Fruit fly (Drosophila melanogaster): Measurements from ENCODE around the gene mRpL1.

Gene mRpL1

DNA sequence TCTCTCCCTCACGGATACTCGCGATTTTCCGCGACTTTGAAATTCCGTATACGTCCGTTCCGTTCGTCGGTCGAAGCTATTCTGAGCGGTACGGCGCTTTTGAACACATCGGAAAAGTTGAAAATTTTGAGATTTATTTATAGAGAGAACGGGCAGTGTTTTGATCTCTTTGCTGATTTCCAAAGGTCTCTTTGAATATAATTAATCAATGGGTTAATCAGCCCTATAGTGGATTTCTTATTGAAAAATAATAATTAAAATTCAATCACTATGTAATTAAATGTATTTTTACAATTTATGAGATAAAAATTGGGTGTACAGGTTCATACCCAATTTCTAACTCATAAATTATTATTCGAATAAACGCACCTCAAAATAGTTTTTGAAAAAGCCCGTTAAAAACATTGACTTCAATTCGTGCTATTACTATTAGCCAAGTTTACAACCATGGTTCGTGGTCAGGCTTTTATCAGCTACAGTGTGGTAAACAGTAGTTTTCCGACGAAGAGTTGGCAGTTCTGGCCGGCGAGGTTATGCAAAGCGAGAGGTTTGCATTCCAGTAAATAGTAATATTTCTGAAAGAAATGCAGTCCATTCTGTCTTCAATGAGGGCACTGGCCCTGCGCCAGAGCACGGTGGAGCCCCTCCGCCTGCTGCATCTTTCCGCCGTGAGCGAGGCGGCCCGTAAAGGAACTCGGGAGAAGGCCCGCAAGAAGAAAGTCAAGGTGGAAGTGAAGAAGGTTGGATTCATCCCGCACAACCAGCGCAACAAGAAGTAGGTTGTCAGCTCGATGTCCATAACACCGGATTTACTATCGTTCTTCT is at the start of gene mRpL1, which contains the start of gene CG9626:
TSS of gene mRpL1 (plus strand) at position 513 of the 825 bp plus-strand sequence.
TSS of gene CG9626 (minus strand) at position 51 of the 825 bp plus-strand sequence.
- no peak for TF ChIP-seq psq (optimal IDR thresholded peaks at IDR 0.05)
- no peak for TF ChIP-seq EcR (GFP tag; optimal IDR thresholded peaks at IDR 0.05)
- TF ChIP-seq pan (optimal IDR thresholded peaks at IDR 0.05), result no peak
- no peak for TF ChIP-seq Dll (optimal IDR thresholded peaks at IDR 0.05)
- TF ChIP-seq CG8478 (optimal IDR thresholded peaks at IDR 0.05), result no peak
- TF ChIP-seq usp (GFP tag; optimal IDR thresholded peaks at IDR 0.05), result no peak

DNA sequence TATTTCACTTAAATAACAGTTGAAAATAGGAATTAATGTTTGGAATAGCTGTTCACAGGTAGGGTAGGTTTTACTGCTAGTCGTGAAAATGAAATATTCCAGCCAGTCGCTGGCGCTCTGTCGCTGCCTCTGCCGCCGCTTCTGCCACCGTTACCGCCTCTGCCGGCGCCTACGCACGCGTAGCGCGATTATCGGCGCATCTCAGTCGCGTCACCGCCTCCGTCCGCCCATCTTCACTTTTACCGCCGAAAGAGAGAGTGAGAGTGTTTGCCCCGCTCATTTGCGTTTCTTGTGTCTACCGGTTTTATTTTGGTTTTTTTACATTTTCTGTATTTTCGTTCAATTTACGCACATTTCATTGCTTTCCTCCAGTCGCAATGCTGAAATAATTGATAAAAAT is 49.7 kb upstream of the mRpL1 start:
- no peak for TF ChIP-seq EcR (GFP tag; optimal IDR thresholded peaks at IDR 0.05)
- no peak for TF ChIP-seq pan (optimal IDR thresholded peaks at IDR 0.05)
- no peak for TF ChIP-seq usp (GFP tag; optimal IDR thresholded peaks at IDR 0.05)
- TF ChIP-seq Dll (optimal IDR thresholded peaks at IDR 0.05), result no peak
- no peak for TF ChIP-seq psq (optimal IDR thresholded peaks at IDR 0.05)
- TF ChIP-seq CG8478 (optimal IDR thresholded peaks at IDR 0.05), result no peak

dm6 chr3R:8254347-8254746 is 46.9 kb upstream of the mRpL1 start:
- TF ChIP-seq pan (optimal IDR thresholded peaks at IDR 0.05) (no peak), usp (GFP tag; optimal IDR thresholded peaks at IDR 0.05) (no peak), Dll (optimal IDR thresholded peaks at IDR 0.05) (no peak), psq (optimal IDR thresholded peaks at IDR 0.05) (no peak), EcR (GFP tag; optimal IDR thresholded peaks at IDR 0.05) (no peak), CG8478 (optimal IDR thresholded peaks at IDR 0.05) (no peak)

dm6 chr3R:8256040-8256439 is 45.2 kb upstream of the mRpL1 start:
- no peak for TF ChIP-seq usp (GFP tag; optimal IDR thresholded peaks at IDR 0.05)
- TF ChIP-seq CG8478 (optimal IDR thresholded peaks at IDR 0.05), result no peak
- TF ChIP-seq psq (optimal IDR thresholded peaks at IDR 0.05), result no peak
- no peak for TF ChIP-seq EcR (GFP tag; optimal IDR thresholded peaks at IDR 0.05)
- no peak for TF ChIP-seq pan (optimal IDR thresholded peaks at IDR 0.05)
- TF ChIP-seq Dll (optimal IDR thresholded peaks at IDR 0.05), result no peak

DNA sequence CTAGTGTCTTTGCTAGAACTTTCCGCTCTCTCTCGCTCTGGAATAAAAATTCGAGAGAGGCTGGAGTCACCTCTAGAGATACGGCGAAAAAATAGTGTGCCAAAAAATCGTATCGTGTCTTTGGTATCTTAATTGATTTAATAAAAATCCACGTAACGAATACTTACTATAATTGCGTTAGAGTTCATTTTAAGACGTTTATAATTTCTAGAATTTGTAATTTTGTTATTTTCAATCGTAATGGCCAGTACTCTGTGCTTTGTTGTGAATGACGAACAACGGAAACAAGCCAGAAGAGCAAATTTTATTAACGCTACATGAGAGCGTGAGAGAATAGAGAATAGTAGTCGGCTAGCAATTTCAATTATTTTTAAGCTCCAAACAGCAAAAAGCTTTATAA is 39.6 kb upstream of the mRpL1 start:
- TF ChIP-seq CG8478 (optimal IDR thresholded peaks at IDR 0.05) (no peak), EcR (GFP tag; optimal IDR thresholded peaks at IDR 0.05) (no peak), pan (optimal IDR thresholded peaks at IDR 0.05) (no peak)

dm6 chr3R:8264302-8265080 is 36.7 kb upstream of the mRpL1 start, which contains the start of the genes RPA1 and Mcm2:
Gene RPA1, minus strand, starts transcription at chr3R:8264451.
Gene Mcm2, plus strand, starts transcription at chr3R:8264970.
- TF ChIP-seq usp (GFP tag; optimal IDR thresholded peaks at IDR 0.05), result no peak
- TF ChIP-seq pan (optimal IDR thresholded peaks at IDR 0.05), result no peak
- no peak for TF ChIP-seq CG8478 (optimal IDR thresholded peaks at IDR 0.05)
- TF ChIP-seq Dll (optimal IDR thresholded peaks at IDR 0.05), result no peak
- TF ChIP-seq psq (optimal IDR thresholded peaks at IDR 0.05), result no peak
- TF ChIP-seq EcR (GFP tag; optimal IDR thresholded peaks at IDR 0.05), result no peak

- TF ChIP-seq psq (optimal IDR thresholded peaks at IDR 0.05), result no peak
- TF ChIP-seq CG8478 (optimal IDR thresholded peaks at IDR 0.05), result no peak
- TF ChIP-seq pan (optimal IDR thresholded peaks at IDR 0.05), result no peak
- TF ChIP-seq usp (GFP tag; optimal IDR thresholded peaks at IDR 0.05), result no peak
- TF ChIP-seq Dll (optimal IDR thresholded peaks at IDR 0.05), result no peak
Measured at dm6 chr3R:8269740-8270139, 31.5 kb upstream of the mRpL1 start, which contains the start of gene CG9630. Gene CG9630, minus strand, starts transcription at chr3R:8269896.

dm6 chr3R:8272573-8273165 is 28.6 kb upstream of the mRpL1 start:
- TF ChIP-seq Dll (optimal IDR thresholded peaks at IDR 0.05), result no peak
- TF ChIP-seq EcR (GFP tag; optimal IDR thresholded peaks at IDR 0.05), result no peak
- TF ChIP-seq psq (optimal IDR thresholded peaks at IDR 0.05), result no peak
- TF ChIP-seq CG8478 (optimal IDR thresholded peaks at IDR 0.05), result no peak
- no peak for TF ChIP-seq pan (optimal IDR thresholded peaks at IDR 0.05)
- no peak for TF ChIP-seq usp (GFP tag; optimal IDR thresholded peaks at IDR 0.05)

DNA sequence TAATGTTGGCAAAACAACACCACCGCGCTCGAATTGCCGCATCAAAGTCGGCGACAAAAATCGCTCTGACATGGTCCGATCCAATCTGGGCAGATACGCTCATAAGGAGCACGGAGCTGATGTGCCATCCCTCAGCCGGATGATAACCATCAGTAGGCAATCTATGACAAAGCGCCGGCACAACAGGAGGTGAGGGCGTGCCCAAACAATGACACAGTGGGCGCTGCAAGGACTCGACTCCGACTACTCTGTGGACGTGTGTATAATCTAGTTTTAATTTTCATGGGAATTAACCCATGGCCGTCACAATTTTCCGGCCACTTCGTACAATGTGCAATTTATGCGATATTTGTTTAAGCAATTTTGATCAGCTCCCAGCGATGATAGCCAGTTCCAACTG is 26.2 kb upstream of the mRpL1 start:
- TF ChIP-seq Dll (optimal IDR thresholded peaks at IDR 0.05) (no peak), usp (GFP tag; optimal IDR thresholded peaks at IDR 0.05) (no peak), EcR (GFP tag; optimal IDR thresholded peaks at IDR 0.05) (no peak), pan (optimal IDR thresholded peaks at IDR 0.05) (no peak), psq (optimal IDR thresholded peaks at IDR 0.05) (no peak), CG8478 (optimal IDR thresholded peaks at IDR 0.05) (no peak)

DNA sequence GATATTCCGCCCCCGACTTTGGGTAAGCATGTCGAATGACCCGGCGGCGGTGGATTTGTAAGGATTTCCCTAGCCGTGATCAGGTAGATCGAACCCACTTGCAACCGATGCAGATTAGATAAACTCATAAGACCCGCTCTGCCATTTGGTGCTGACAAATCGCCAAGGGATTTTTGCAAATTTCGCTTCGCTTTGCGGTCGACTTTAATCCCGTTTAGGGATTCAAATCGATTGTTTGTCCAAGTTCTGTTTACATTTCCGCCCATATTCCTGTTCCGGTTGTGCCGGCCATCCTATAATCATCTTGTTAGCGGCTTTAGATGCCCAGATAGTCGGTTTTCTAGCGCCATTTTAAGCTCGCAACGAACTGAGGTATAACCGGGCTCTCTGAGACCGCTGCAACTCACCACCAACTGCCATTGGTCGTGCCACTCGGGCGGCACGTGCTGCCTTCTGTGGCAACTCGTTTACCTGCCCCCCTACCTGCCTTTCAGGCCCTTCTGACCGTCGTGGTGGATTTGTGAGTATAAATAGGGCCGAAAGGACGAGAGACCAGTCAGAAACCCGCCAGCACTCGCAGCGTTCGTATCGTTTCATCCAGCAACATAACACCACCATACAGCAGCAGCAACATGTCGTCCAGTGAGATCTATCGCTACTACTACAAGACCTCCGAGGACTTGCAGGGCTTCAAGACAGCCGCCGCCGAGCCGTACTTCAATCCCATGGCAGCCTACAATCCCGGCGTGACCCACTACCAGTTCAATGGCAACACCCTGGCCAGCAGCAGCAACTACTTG is 23.5 kb upstream of the mRpL1 start, which contains the start of gene ato:
TSS of gene ato (plus strand) at position 559 of the 800 bp plus-strand sequence.
- no peak for TF ChIP-seq usp (GFP tag; optimal IDR thresholded peaks at IDR 0.05)
- TF ChIP-seq psq (optimal IDR thresholded peaks at IDR 0.05), result no peak

DNA sequence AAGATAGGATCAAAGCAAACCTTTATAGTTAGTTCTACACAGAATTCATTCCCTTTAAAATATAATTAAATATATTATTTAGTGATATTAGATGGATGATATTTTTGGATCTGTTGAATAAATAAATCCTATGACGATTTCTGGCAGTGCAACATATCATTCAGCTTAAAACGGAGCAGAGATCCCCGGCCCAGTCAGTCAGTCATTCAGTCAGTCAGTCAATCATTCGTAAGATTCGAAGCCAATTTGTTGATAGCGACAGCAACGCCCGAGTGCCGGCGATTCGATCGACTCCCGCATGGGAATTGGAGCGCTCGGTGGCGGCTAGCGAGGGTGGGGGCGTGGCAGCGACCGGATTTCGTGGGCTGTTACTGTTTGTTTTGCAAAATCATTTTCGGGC is 21.3 kb upstream of the mRpL1 start:
- TF ChIP-seq Dll (optimal IDR thresholded peaks at IDR 0.05), result no peak
- no peak for TF ChIP-seq psq (optimal IDR thresholded peaks at IDR 0.05)
- no peak for TF ChIP-seq CG8478 (optimal IDR thresholded peaks at IDR 0.05)
- no peak for TF ChIP-seq EcR (GFP tag; optimal IDR thresholded peaks at IDR 0.05)
